Fruit fly (Drosophila melanogaster) Kc167 (cell line): Measurements from ENCODE around the gene Ac76E.

ENCODE experiments used
- Myc ChIP-seq: fragments of >200 bp; optimal IDR thresholded peaks from 2 replicates; lab custom pipeline; 2017; ENCODE audit warnings: missing external identifiers
- h ChIP-seq: fragments of >200 bp; optimal IDR thresholded peaks from 3 replicates; lab custom pipeline; 2018; ENCODE audit warnings: missing external identifiers
- psq ChIP-seq: fragments of >200 bp; optimal IDR thresholded peaks from 2 replicates; lab custom pipeline; 2017; ENCODE audit warnings: missing external identifiers

DNA sequence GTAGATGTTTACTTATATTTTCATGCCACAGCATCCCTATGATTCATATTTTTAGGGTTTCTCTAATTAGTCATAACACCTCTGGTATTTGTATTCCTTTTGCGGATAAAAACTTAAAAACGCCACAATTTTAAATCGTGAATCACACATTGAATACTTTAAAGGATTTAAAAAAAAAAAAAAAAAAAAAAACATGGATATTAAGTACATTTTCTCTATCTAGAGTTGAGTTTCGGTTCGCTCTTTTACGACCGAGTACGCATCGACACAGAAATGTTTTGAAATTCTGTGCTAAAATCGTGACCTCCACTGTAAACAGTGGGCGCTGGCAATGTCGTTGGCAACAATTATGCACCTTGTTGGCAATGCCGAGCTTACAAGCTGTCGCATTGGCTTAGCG lies 33.7 kb upstream of the Ac76E start:
- TF ChIP-seq psq (lab: Kevin White, UChicago) (no peak), h (lab: Kevin White, UChicago) (no peak), Myc (no peak)
